Fruit fly (Drosophila melanogaster) whole organism, pupa: Measurements from ENCODE around the gene BORCS6.

ENCODE experiments used
- CG10348 ChIP-seq: fragments of 200-800 bp; sonication (Bioruptor generic); IDR thresholded peaks from 2 replicates; pipeline ENCODE4 v1.3.6; 2022; ENCODE audit warnings: missing biosample characterization, missing genetic modification characterization
- CG12605 ChIP-seq: fragments of 200-800 bp; sonication (Bioruptor generic); IDR thresholded peaks from 2 replicates; pipeline ENCODE4 v1.3.6; 2022; ENCODE audit warnings: missing biosample characterization, missing genetic modification characterization
- CG13204 ChIP-seq: fragments of 200-800 bp; sonication (Bioruptor generic); optimal IDR thresholded peaks from 2 replicates; lab custom pipeline; 2018; ENCODE audit warnings: missing biosample characterization, mild to moderate bottlenecking, missing genetic modification characterization, moderate library complexity
- CG15710 ChIP-seq: fragments of 200-800 bp; sonication (Bioruptor generic); optimal IDR thresholded peaks from 2 replicates; lab custom pipeline; 2018; ENCODE audit warnings: missing biosample characterization, mild to moderate bottlenecking, missing genetic modification characterization, moderate library complexity
- CG17806 ChIP-seq: fragments of 200-800 bp; sonication (Bioruptor generic); optimal IDR thresholded peaks from 2 replicates; lab custom pipeline; 2018; ENCODE audit warnings: missing biosample characterization, mild to moderate bottlenecking, missing genetic modification characterization, moderate library complexity
- CG8159 ChIP-seq: fragments of 200-800 bp; sonication (Bioruptor generic); optimal IDR thresholded peaks from 3 replicates; lab custom pipeline; 2018; ENCODE audit warnings: missing biosample characterization, mild to moderate bottlenecking, missing genetic modification characterization, moderate library complexity
- D1 ChIP-seq: fragments of 200-800 bp; sonication (Bioruptor generic); optimal IDR thresholded peaks from 2 replicates; lab custom pipeline; 2018; ENCODE audit warnings: missing biosample characterization, mild to moderate bottlenecking, missing genetic modification characterization, moderate library complexity
- EcR ChIP-seq: fragments of 200-800 bp; sonication (Bioruptor generic); optimal IDR thresholded peaks from 3 replicates; lab custom pipeline; 2019; ENCODE audit warnings: missing biosample characterization, missing genetic modification characterization, mild to moderate bottlenecking, moderate library complexity, missing genetic modification reagents
- Ets98B ChIP-seq: fragments of 200-800 bp; sonication (Bioruptor generic); IDR thresholded peaks from 2 replicates; pipeline ENCODE4 v1.3.6; 2022; ENCODE audit warnings: missing biosample characterization, missing genetic modification characterization
- Snoo ChIP-seq: fragments of 200-800 bp; sonication (Bioruptor generic); optimal IDR thresholded peaks from 3 replicates; lab custom pipeline; 2017; ENCODE audit warnings: missing biosample characterization, mild to moderate bottlenecking, missing genetic modification characterization, inconsistent platforms
- fd96Ca ChIP-seq: fragments of 200-800 bp; sonication (Bioruptor generic); IDR thresholded peaks from 3 replicates; pipeline ENCODE4 v1.3.6; 2022; ENCODE audit warnings: missing biosample characterization, missing genetic modification characterization
- rn ChIP-seq: fragments of 200-800 bp; sonication (Bioruptor generic); IDR thresholded peaks from 2 replicates; pipeline ENCODE4 v1.3.6; 2022; ENCODE audit warnings: missing biosample characterization, missing genetic modification characterization

DNA sequence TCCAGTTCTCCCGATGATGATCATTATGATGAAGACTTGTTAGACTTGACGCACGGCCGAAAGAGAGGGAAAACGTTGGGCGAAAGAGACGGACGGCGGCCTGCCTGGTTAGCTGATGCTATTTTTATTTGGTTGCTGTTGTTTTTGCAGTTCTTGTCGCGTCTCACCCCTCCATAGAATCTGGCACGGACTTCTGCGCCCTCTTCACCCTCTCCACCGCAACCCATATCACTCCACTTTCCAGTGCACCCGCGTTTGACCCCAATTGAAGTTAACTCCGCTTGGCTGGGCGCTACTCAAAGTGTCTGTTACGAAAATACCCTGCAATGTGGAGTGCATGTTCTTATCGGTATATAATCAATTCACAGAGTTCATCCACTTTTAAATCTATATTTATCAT is 20.5 kb downstream of the BORCS6 start:
- peak; percentile 16; the same call in 1 of the 2 replicates for TF ChIP-seq Ets98B (GFP tag; lab: Robert Waterston, UW)
- peak; percentile 22; the same call in 1 of the 3 replicates for TF ChIP-seq fd96Ca
- TF ChIP-seq CG10348 (GFP tag; lab: Robert Waterston, UW) = no peak
- no peak for TF ChIP-seq CG15710
- no peak for TF ChIP-seq CG12605 (GFP tag; lab: Robert Waterston, UW)
- no peak for TF ChIP-seq CG8159 (tag; lab: Kevin White, UChicago)
- TF ChIP-seq EcR = peak; percentile 52
- TF ChIP-seq Snoo (tag; lab: Kevin White, UChicago) = no peak
- no peak for TF ChIP-seq CG13204 (GFP tag; lab: Kevin White, UChicago)
- no peak for TF ChIP-seq rn (GFP tag; lab: Robert Waterston, UW)
- no peak for TF ChIP-seq CG17806 (tag; lab: Kevin White, UChicago)
- no peak for TF ChIP-seq D1 (tag; lab: Kevin White, UChicago)
